Fruit fly (Drosophila melanogaster): Measurements from ENCODE around the gene daed.
A peak's percentile ranks its signal among the peaks of the same experiment; 100 is the strongest.

Gene daed

dm6 chr2L:2177969-2178809 is 37.9 kb downstream of the daed start, which contains the start of gene aop (continued):
- TF ChIP-seq Sox15 (GFP tag; optimal IDR thresholded peaks at IDR 0.05) (no peak), Hr39 (GFP tag; optimal IDR thresholded peaks at IDR 0.05) (no peak), fd85E (GFP tag; optimal IDR thresholded peaks at IDR 0.05) (no peak), CG11902 (GFP tag; optimal IDR thresholded peaks at IDR 0.05) (no peak), CG31627 (GFP tag; optimal IDR thresholded peaks at IDR 0.05) (no peak), CG6808 (GFP tag; optimal IDR thresholded peaks at IDR 0.05) (peak; percentile 40), CG16779 (tag; optimal IDR thresholded peaks at IDR 0.05) (peak; percentile 60), CG6854 (GFP tag; optimal IDR thresholded peaks at IDR 0.05) (peak; percentile 54), ss (GFP tag; optimal IDR thresholded peaks at IDR 0.05) (peak; percentile 68 to 83)

dm6 chr2L:2177312-2177968 is 38.7 kb downstream of the daed start:
- TF ChIP-seq Blimp-1 (GFP tag; optimal IDR thresholded peaks at IDR 0.05) (no peak), Sox14 (GFP tag; optimal IDR thresholded peaks at IDR 0.05) (peak; percentile 81), CG3032 (tag; optimal IDR thresholded peaks at IDR 0.05) (peak; percentile 51), vri (GFP tag; optimal IDR thresholded peaks at IDR 0.05) (peak; percentile 35), fkh (GFP tag; optimal IDR thresholded peaks at IDR 0.05) (peak; percentile 61), CG31627 (GFP tag; optimal IDR thresholded peaks at IDR 0.05) (peak; percentile 78), cyc (GFP tag; optimal IDR thresholded peaks at IDR 0.05) (peak; percentile 72), CG3919 (GFP tag; optimal IDR thresholded peaks at IDR 0.05) (peak; percentile 71), CG8632 (GFP tag; optimal IDR thresholded peaks at IDR 0.05) (peak; percentile 76), Sox102F (GFP tag; optimal IDR thresholded peaks at IDR 0.05) (peak; percentile 79), Lpt (GFP tag; optimal IDR thresholded peaks at IDR 0.05) (no peak), CG34406 (GFP tag; optimal IDR thresholded peaks at IDR 0.05) (peak; percentile 59), Gug (GFP tag; IDR thresholded peaks at IDR 0.05) (no peak), salr (GFP tag; optimal IDR thresholded peaks at IDR 0.05) (peak in 1 of 2 experiments; percentile 54), CG15336 (GFP tag; IDR thresholded peaks at IDR 0.05) (peak; percentile 39; the same call in 1 of the 2 replicates), CG4318 (GFP tag; optimal IDR thresholded peaks at IDR 0.05) (peak; percentile 19), eg (GFP tag; IDR thresholded peaks at IDR 0.05) (peak; percentile 62), CG16779 (tag; optimal IDR thresholded peaks at IDR 0.05) (no peak), CG6276 (GFP tag; optimal IDR thresholded peaks at IDR 0.05) (peak; percentile 22), CG10631 (GFP tag; optimal IDR thresholded peaks at IDR 0.05) (peak; percentile 73), CG6163 (GFP tag; IDR thresholded peaks at IDR 0.05) (peak; percentile 50; the same call in 2 of the 3 replicates), Ets96B (tag; optimal IDR thresholded peaks at IDR 0.05) (peak; percentile 64), Eip75B (GFP tag; optimal IDR thresholded peaks at IDR 0.05) (peak; percentile 63), CG6854 (GFP tag; optimal IDR thresholded peaks at IDR 0.05) (no peak), Ets21C (GFP tag; optimal IDR thresholded peaks at IDR 0.05) (peak; percentile 70), esn (GFP tag; optimal IDR thresholded peaks at IDR 0.05) (peak; percentile 86), CG7368 (GFP tag; optimal IDR thresholded peaks at IDR 0.05) (peak; percentile 55), Eip78C (GFP tag) (peak; percentile 92), CG6808 (GFP tag; optimal IDR thresholded peaks at IDR 0.05) (no peak), svp (GFP tag) (peak; percentile 93), CG8119 (GFP tag; IDR thresholded peaks at IDR 0.05) (peak; percentile 15; the same call in 1 of the 3 replicates), pdm3 (GFP tag; optimal IDR thresholded peaks at IDR 0.05) (peak; percentile 78), spab (GFP tag; optimal IDR thresholded peaks at IDR 0.05) (peak; percentile 25), CG10669 (GFP tag; optimal IDR thresholded peaks at IDR 0.05) (peak; percentile 59), CG11294 (GFP tag; IDR thresholded peaks at IDR 0.05) (no peak), Met (GFP tag; optimal IDR thresholded peaks at IDR 0.05) (peak; percentile 78), CG1621 (tag; optimal IDR thresholded peaks at IDR 0.05) (peak; percentile 24), Eip93F (GFP tag; optimal IDR thresholded peaks at IDR 0.05) (peak; percentile 52), CG8319 (GFP tag; optimal IDR thresholded peaks at IDR 0.05) (peak; percentile 66), topi (GFP tag; optimal IDR thresholded peaks at IDR 0.05) (peak; percentile 81), net (GFP tag; optimal IDR thresholded peaks at IDR 0.05) (peak; percentile 57), ss (GFP tag; optimal IDR thresholded peaks at IDR 0.05) (no peak), Hr4 (GFP tag; optimal IDR thresholded peaks at IDR 0.05) (peak; percentile 60)
